Worm (Caenorhabditis elegans) whole organism, L4/young adult: ENCODE measurements around the gene hda-11.

Experiments used
- W03F9.2 ChIP-seq: fragments of 150-350 bp; optimal IDR thresholded peaks from 2 replicates; lab custom pipeline; 2014; ENCODE audit warnings: missing biosample characterization, missing genetic modification characterization
- him-1 ChIP-seq: sonication (generic microtip); optimal IDR thresholded peaks from 2 replicates; lab custom pipeline; 2016; ENCODE audit warnings: missing genotype, missing genetic modification reagents, missing genetic modification characterization, missing compliant biosample characterization

DNA sequence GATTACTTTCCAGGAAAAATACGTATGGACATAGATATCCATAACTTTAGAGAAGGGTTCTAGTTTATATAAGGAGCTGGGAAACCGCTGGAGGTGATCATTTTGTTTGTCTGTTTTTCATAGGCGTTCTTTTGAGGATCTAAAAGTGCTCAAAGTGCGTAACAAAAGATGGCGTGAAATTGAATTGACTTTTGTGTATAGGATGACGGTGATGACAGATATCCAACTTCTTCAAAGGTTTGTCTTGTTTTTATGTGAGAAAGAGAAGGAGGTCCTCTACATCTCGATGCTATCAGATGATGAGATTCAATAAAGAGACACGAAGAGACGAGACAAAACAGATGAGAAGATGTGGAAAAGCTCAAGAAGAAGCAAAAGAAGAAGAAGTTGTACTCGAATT lies 9.3 kb upstream of the hda-11 start:
- no peak for TF ChIP-seq W03F9.2 (tag; lab: Kevin White, UChicago)
- no peak for TF ChIP-seq him-1
